Comparison of ENCODE assay signal across 4 fruit fly cellular contexts in the genomic region with DNA sequence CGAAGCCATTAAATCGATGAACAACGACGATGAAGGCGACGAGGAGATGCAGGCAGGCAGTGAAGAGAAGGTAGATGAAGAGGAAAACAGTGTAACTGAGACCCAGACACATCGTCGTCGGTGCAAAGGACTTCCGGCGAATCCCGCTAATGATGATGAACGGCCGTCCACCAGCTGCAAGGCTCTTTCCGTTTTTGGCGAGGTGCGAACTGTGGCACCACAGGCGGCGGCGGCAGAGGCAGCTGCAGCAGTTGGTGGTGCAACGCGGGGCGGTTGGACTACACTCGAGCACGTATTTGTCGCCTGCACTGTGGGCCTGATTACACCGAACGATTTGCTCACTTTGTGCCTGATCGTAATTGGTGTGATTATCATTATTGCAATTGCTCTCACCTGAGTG.
TF ChIP-seq lines count a peak whose summit lies in the region.

No protein-coding gene starts in this region.

- TF ChIP-seq CTCF in whole organism, embryonic (GFP tag; optimal IDR thresholded peaks at IDR 0.05; lab: Kevin White, UChicago) = no peak

TF ChIP-seq in whole organism, embryonic, 481 proteins besides CTCF, POLR2A, EP300 and RAD21:
- TF ChIP-seq bbx (GFP tag; IDR thresholded peaks at IDR 0.05; lab: Robert Waterston, UW; ENCODE audit: partially characterized antibody) (no peak), CG1233 (GFP tag; optimal IDR thresholded peaks at IDR 0.05; lab: Kevin White, UChicago) (no peak), CG8290 (GFP tag; optimal IDR thresholded peaks at IDR 0.05; lab: Kevin White, UChicago) (no peak), CG8290 (tag; optimal IDR thresholded peaks at IDR 0.05; lab: Kevin White, UChicago) (no peak), Ets65A (GFP tag; lab: Kevin White, UChicago) (peak; percentile 31), CG7963 (GFP tag; IDR thresholded peaks at IDR 0.05; lab: Robert Waterston, UW; ENCODE audit: partially characterized antibody) (peak; percentile 11; the same call in 1 of the 3 replicates), CG13296 (GFP tag; optimal IDR thresholded peaks at IDR 0.05; lab: Kevin White, UChicago) (no peak), Med (GFP tag; lab: Kevin White, UChicago) (peak; percentile 1), CG11085 (GFP tag; IDR thresholded peaks at IDR 0.05; lab: Robert Waterston, UW) (peak; percentile 20; the same call in 1 of the 2 replicates), zen (tag; optimal IDR thresholded peaks at IDR 0.05; lab: Kevin White, UChicago) (peak; percentile 96)

TF ChIP-seq in whole organism, prepupa, 60 proteins besides CTCF, POLR2A, EP300 and RAD21:
- peak; percentile 35; the same call in 1 of the 3 replicates for TF ChIP-seq CG6163 (GFP tag; IDR thresholded peaks at IDR 0.05; lab: Robert Waterston, UW)
- no peak for TF ChIP-seq CG31627 (GFP tag; optimal IDR thresholded peaks at IDR 0.05; lab: Kevin White, UChicago)
- no peak for TF ChIP-seq achi (GFP tag; optimal IDR thresholded peaks at IDR 0.05; lab: Kevin White, UChicago)
TF ChIP-seq in whole organism, prepupa: peak in this region for 1.

TF ChIP-seq in whole organism, pupa, 21 proteins besides CTCF, POLR2A, EP300 and RAD21:
- TF ChIP-seq fd96Ca (GFP tag; IDR thresholded peaks at IDR 0.05; lab: Robert Waterston, UW) = 0 out of 3 replicates have a peak, but pooled peaks have one; percentile 6
- peak; percentile 10; the same call in 1 of the 2 replicates for TF ChIP-seq Ets98B (GFP tag; IDR thresholded peaks at IDR 0.05; lab: Robert Waterston, UW)
- peak; percentile 40; the same call in 1 of the 3 replicates for TF ChIP-seq CG4496 (GFP tag; IDR thresholded peaks at IDR 0.05; lab: Robert Waterston, UW)
- TF ChIP-seq CG32121 (GFP tag; IDR thresholded peaks at IDR 0.05; lab: Robert Waterston, UW) = peak; percentile 34; the same call in 1 of the 2 replicates
- TF ChIP-seq CG14655 (GFP tag; optimal IDR thresholded peaks at IDR 0.05; lab: Kevin White, UChicago) = no peak
- TF ChIP-seq CG13204 (GFP tag; optimal IDR thresholded peaks at IDR 0.05; lab: Kevin White, UChicago) = peak; percentile 12

TF ChIP-seq in whole organism, wandering third instar larva, 38 proteins besides CTCF, POLR2A, EP300 and RAD21:
- peak; percentile 28 for TF ChIP-seq Vsx2 (GFP tag; optimal IDR thresholded peaks at IDR 0.05; lab: Kevin White, UChicago; ENCODE audit: partially characterized antibody)
- no peak for TF ChIP-seq CrebA (GFP tag; optimal IDR thresholded peaks at IDR 0.05; lab: Kevin White, UChicago; ENCODE audit: borderline replicate concordance)
- TF ChIP-seq tai (GFP tag; optimal IDR thresholded peaks at IDR 0.05; lab: Kevin White, UChicago) = no peak
